Fruit fly (Drosophila melanogaster) whole organism, embryonic: ENCODE measurements around the gene Pa1.
A peak's percentile ranks its signal among the peaks of the same experiment; 100 is the strongest.

Experiments used
- Bgb ChIP-seq: fragments of 200-800 bp; sonication (Bioruptor generic); IDR thresholded peaks from 2 replicates; pipeline ENCODE4 v1.3.6; 2022; ENCODE audit warnings: missing biosample characterization, missing genetic modification characterization; ENCODE audit not compliant: partially characterized antibody
- CG10654 ChIP-seq: fragments of 200-800 bp; sonication (Bioruptor generic); optimal IDR thresholded peaks from 2 replicates; lab custom pipeline; 2016; ENCODE audit warnings: missing biosample characterization, missing genetic modification characterization
- CG11398 ChIP-seq: fragments of 200-800 bp; sonication (Bioruptor generic); optimal IDR thresholded peaks from 2 replicates; lab custom pipeline; 2016; ENCODE audit warnings: missing biosample characterization, missing genetic modification characterization
- CG11504 ChIP-seq: fragments of 200-800 bp; sonication (Bioruptor generic); optimal IDR thresholded peaks from 3 replicates; lab custom pipeline; 2019; ENCODE audit warnings: missing biosample characterization, mild to moderate bottlenecking, missing genetic modification characterization, moderate library complexity
- CG12659 ChIP-seq: fragments of 200-800 bp; sonication (Bioruptor generic); optimal IDR thresholded peaks from 3 replicates; lab custom pipeline; 2017; ENCODE audit warnings: mild to moderate bottlenecking, missing biosample characterization, missing genetic modification reagents, missing genetic modification characterization
- CG14050 ChIP-seq: fragments of 200-800 bp; sonication (Bioruptor generic); IDR thresholded peaks from 3 replicates; pipeline ENCODE4 v1.3.6; 2022; ENCODE audit warnings: missing biosample characterization, missing genetic modification characterization
- CG14710 ChIP-seq: fragments of 200-800 bp; sonication (Bioruptor generic); optimal IDR thresholded peaks from 3 replicates; lab custom pipeline; 2019; ENCODE audit warnings: missing biosample characterization, mild to moderate bottlenecking, missing genetic modification characterization, moderate library complexity
- CG15514 ChIP-seq: fragments of 200-800 bp; sonication (Bioruptor generic); optimal IDR thresholded peaks from 3 replicates; lab custom pipeline; 2017; ENCODE audit warnings: missing biosample characterization, missing genetic modification characterization, mild to moderate bottlenecking, moderate library complexity, missing genetic modification reagents
- CG17359 ChIP-seq: fragments of 200-800 bp; sonication (Bioruptor generic); optimal IDR thresholded peaks from 3 replicates; lab custom pipeline; 2018; ENCODE audit warnings: missing biosample characterization, mild to moderate bottlenecking, missing genetic modification characterization, moderate library complexity
- CG18764 ChIP-seq: fragments of 200-800 bp; sonication (Bioruptor generic); optimal IDR thresholded peaks from 3 replicates; lab custom pipeline; 2016; ENCODE audit warnings: missing biosample characterization, missing genetic modification characterization
- CG2129 ChIP-seq: fragments of 200-800 bp; sonication (Bioruptor generic); IDR thresholded peaks from 2 replicates; pipeline ENCODE4 v1.3.6; 2022; ENCODE audit warnings: missing biosample characterization, missing genetic modification characterization; ENCODE audit not compliant: partially characterized antibody
- CG2199 ChIP-seq: fragments of 200-800 bp; sonication (Bioruptor generic); IDR thresholded peaks from 3 replicates; pipeline ENCODE4 v1.3.6; 2022; ENCODE audit warnings: missing biosample characterization, missing genetic modification characterization
- CG30020 ChIP-seq: fragments of 200-800 bp; optimal IDR thresholded peaks from 2 replicates; lab custom pipeline; 2019; ENCODE audit warnings: missing biosample characterization, mild to moderate bottlenecking, missing genetic modification characterization, moderate library complexity
- CG3281 ChIP-seq: fragments of 200-800 bp; sonication (Bioruptor generic); optimal IDR thresholded peaks from 3 replicates; lab custom pipeline; 2017; ENCODE audit warnings: missing biosample characterization, mild to moderate bottlenecking, missing genetic modification characterization
- CG3995 ChIP-seq: fragments of 200-800 bp; sonication (Bioruptor generic); optimal IDR thresholded peaks from 3 replicates; lab custom pipeline; 2016; ENCODE audit warnings: missing biosample characterization, missing genetic modification characterization
- CG42726 ChIP-seq: fragments of 200-800 bp; sonication (Bioruptor generic); IDR thresholded peaks from 2 replicates; pipeline ENCODE4 v1.3.6; 2022; ENCODE audit warnings: missing biosample characterization, missing genetic modification characterization; ENCODE audit not compliant: partially characterized antibody
- CG4282 ChIP-seq: fragments of 200-800 bp; sonication (Bioruptor generic); optimal IDR thresholded peaks from 2 replicates; lab custom pipeline; 2016; ENCODE audit warnings: missing biosample characterization, missing genetic modification characterization
- CG7556 ChIP-seq: fragments of 200-800 bp; sonication (Bioruptor generic); optimal IDR thresholded peaks from 2 replicates; lab custom pipeline; 2017; ENCODE audit warnings: missing biosample characterization, mild to moderate bottlenecking, missing genetic modification characterization
- CG7928 ChIP-seq: fragments of 200-800 bp; sonication (Bioruptor generic); optimal IDR thresholded peaks from 2 replicates; lab custom pipeline; 2017; ENCODE audit warnings: missing biosample characterization, mild to moderate bottlenecking, missing genetic modification characterization
- CG9727 ChIP-seq: fragments of 200-800 bp; sonication (Bioruptor generic); optimal IDR thresholded peaks from 3 replicates; lab custom pipeline; 2017; ENCODE audit warnings: missing biosample characterization, mild to moderate bottlenecking, missing genetic modification characterization
- CG9876 ChIP-seq: fragments of 200-800 bp; sonication (Bioruptor generic); optimal IDR thresholded peaks from 2 replicates; lab custom pipeline; 2016; ENCODE audit warnings: missing biosample characterization, missing genetic modification characterization
- Chrac-16 ChIP-seq: fragments of 200-800 bp; sonication (Bioruptor generic); optimal IDR thresholded peaks from 3 replicates; lab custom pipeline; 2016; ENCODE audit warnings: missing biosample characterization, missing genetic modification characterization
- D ChIP-seq, 2 experiments: fragments of 200-800 bp in 1 of 2; fragments of >200 bp in 1 of 2; sonication (Bioruptor generic) in 1 of 2; optimal IDR thresholded peaks; 2 replicates in 1 of 2; 3 replicates in 1 of 2; lab custom pipeline; 2017; ENCODE audit warnings: mild to moderate bottlenecking in 1 of 2, missing biosample characterization in 1 of 2, missing genetic modification characterization in 1 of 2, missing genetic modification reagents in 1 of 2
- D19B ChIP-seq: fragments of 200-800 bp; sonication (Bioruptor generic); optimal IDR thresholded peaks from 2 replicates; lab custom pipeline; 2017; ENCODE audit warnings: missing biosample characterization, mild to moderate bottlenecking, missing genetic modification characterization
- Dip2 ChIP-seq: fragments of 200-800 bp; sonication (Bioruptor generic); IDR thresholded peaks from 2 replicates; pipeline ENCODE4 v1.3.6; 2022; ENCODE audit warnings: missing biosample characterization, missing genetic modification characterization
- Dll ChIP-seq: fragments of 200-800 bp; sonication (Bioruptor generic); IDR thresholded peaks from 4 replicates; pipeline ENCODE4 v1.3.6; 2022; ENCODE audit warnings: missing biosample characterization, missing genetic modification characterization; ENCODE audit not compliant: partially characterized antibody
- Doc2 ChIP-seq: fragments of 200-800 bp; sonication (Bioruptor generic); IDR thresholded peaks from 2 replicates; pipeline ENCODE4 v1.3.6; 2022; ENCODE audit warnings: missing biosample characterization, missing genetic modification characterization
- ERR ChIP-seq: fragments of 200-800 bp; sonication (Bioruptor generic); optimal IDR thresholded peaks from 2 replicates; lab custom pipeline; 2016; ENCODE audit warnings: missing biosample characterization, missing genetic modification characterization
- Max ChIP-seq: fragments of 200-800 bp; sonication (Bioruptor generic); optimal IDR thresholded peaks from 2 replicates; lab custom pipeline; 2016; ENCODE audit warnings: missing biosample characterization, mild to moderate bottlenecking, missing genetic modification characterization
- Mrtf ChIP-seq: fragments of 200-800 bp; sonication (Bioruptor generic); IDR thresholded peaks from 3 replicates; pipeline ENCODE4 v1.3.6; 2022; ENCODE audit warnings: missing biosample characterization, missing genetic modification characterization
- NFAT ChIP-seq: fragments of 200-800 bp; sonication (Bioruptor generic); IDR thresholded peaks from 2 replicates; pipeline ENCODE4 v1.3.6; 2022; ENCODE audit warnings: missing biosample characterization, missing genetic modification characterization
- NK7.1 ChIP-seq: fragments of 200-800 bp; sonication (Bioruptor generic); optimal IDR thresholded peaks from 3 replicates; lab custom pipeline; 2016; ENCODE audit warnings: missing biosample characterization, missing genetic modification characterization
- Spps ChIP-seq: fragments of 200-800 bp; sonication (Bioruptor generic); optimal IDR thresholded peaks from 2 replicates; lab custom pipeline; 2018; ENCODE audit warnings: missing biosample characterization, mild to moderate bottlenecking, missing genetic modification characterization
- Vsx1 ChIP-seq: fragments of 200-800 bp; sonication (Bioruptor generic); optimal IDR thresholded peaks from 2 replicates; lab custom pipeline; 2017; ENCODE audit warnings: missing biosample characterization, mild to moderate bottlenecking, missing genetic modification characterization, missing genetic modification reagents
- ac ChIP-seq: fragments of 200-800 bp; sonication (Bioruptor generic); optimal IDR thresholded peaks from 3 replicates; lab custom pipeline; 2017; ENCODE audit warnings: missing biosample characterization, mild to moderate bottlenecking, missing genetic modification characterization
- bcd ChIP-seq: fragments of 200-800 bp; sonication (Bioruptor generic); optimal IDR thresholded peaks from 2 replicates; lab custom pipeline; 2017; ENCODE audit warnings: missing biosample characterization, mild to moderate bottlenecking, missing genetic modification characterization
- btn ChIP-seq: fragments of 200-800 bp; sonication (Bioruptor generic); optimal IDR thresholded peaks from 2 replicates; lab custom pipeline; 2016; ENCODE audit warnings: missing biosample characterization, missing genetic modification characterization
- ci ChIP-seq: fragments of 200-800 bp; sonication (Bioruptor generic); IDR thresholded peaks from 3 replicates; pipeline ENCODE4 v1.3.6; 2022; ENCODE audit warnings: missing biosample characterization, missing genetic modification characterization
- crol ChIP-seq: fragments of 200-800 bp; sonication (Bioruptor generic); IDR thresholded peaks from 2 replicates; pipeline ENCODE4 v1.3.6; 2022; ENCODE audit warnings: missing biosample characterization, missing genetic modification characterization
- dm ChIP-seq: fragments of 200-800 bp; sonication (Bioruptor generic); optimal IDR thresholded peaks from 3 replicates; lab custom pipeline; 2016; ENCODE audit warnings: missing biosample characterization, missing genetic modification characterization
- ems ChIP-seq: fragments of 200-800 bp; sonication (Bioruptor generic); optimal IDR thresholded peaks from 3 replicates; lab custom pipeline; 2016; ENCODE audit warnings: missing biosample characterization, missing genetic modification characterization
- exex ChIP-seq: fragments of 200-800 bp; sonication (Bioruptor generic); optimal IDR thresholded peaks from 4 replicates; lab custom pipeline; 2018; ENCODE audit warnings: missing biosample characterization, mild to moderate bottlenecking, missing genetic modification characterization, moderate library complexity
- mam ChIP-seq: fragments of 200-800 bp; sonication (Bioruptor generic); optimal IDR thresholded peaks from 3 replicates; lab custom pipeline; 2016; ENCODE audit warnings: missing biosample characterization, missing genetic modification characterization
- nerfin-2 ChIP-seq: fragments of 200-800 bp; sonication (Bioruptor generic); IDR thresholded peaks from 2 replicates; pipeline ENCODE4 v1.3.6; 2022; ENCODE audit warnings: missing biosample characterization, missing genetic modification characterization; ENCODE audit not compliant: partially characterized antibody
- peb ChIP-seq: fragments of 200-800 bp; sonication (Bioruptor generic); IDR thresholded peaks from 2 replicates; pipeline ENCODE4 v1.3.6; 2022; ENCODE audit warnings: missing biosample characterization, missing genetic modification characterization
- stwl ChIP-seq: fragments of 200-800 bp; sonication (Bioruptor generic); optimal IDR thresholded peaks from 3 replicates; lab custom pipeline; 2018; ENCODE audit warnings: missing biosample characterization, mild to moderate bottlenecking, missing genetic modification characterization, moderate library complexity
- tgo ChIP-seq: fragments of 200-800 bp; sonication (Bioruptor generic); IDR thresholded peaks from 3 replicates; pipeline ENCODE4 v1.3.6; 2022; ENCODE audit warnings: missing biosample characterization, missing genetic modification characterization
- vnd ChIP-seq: fragments of 200-800 bp; sonication (Bioruptor generic); IDR thresholded peaks from 3 replicates; pipeline ENCODE4 v1.3.6; 2022; ENCODE audit warnings: missing biosample characterization, missing genetic modification characterization; ENCODE audit not compliant: partially characterized antibody
- wek ChIP-seq: fragments of 200-800 bp; sonication (Bioruptor generic); optimal IDR thresholded peaks from 3 replicates; lab custom pipeline; 2018; ENCODE audit warnings: missing biosample characterization, mild to moderate bottlenecking, missing genetic modification characterization, moderate library complexity
- yki ChIP-seq: fragments of >200 bp; optimal IDR thresholded peaks from 3 replicates; lab custom pipeline; 2018

Gene Pa1

DNA sequence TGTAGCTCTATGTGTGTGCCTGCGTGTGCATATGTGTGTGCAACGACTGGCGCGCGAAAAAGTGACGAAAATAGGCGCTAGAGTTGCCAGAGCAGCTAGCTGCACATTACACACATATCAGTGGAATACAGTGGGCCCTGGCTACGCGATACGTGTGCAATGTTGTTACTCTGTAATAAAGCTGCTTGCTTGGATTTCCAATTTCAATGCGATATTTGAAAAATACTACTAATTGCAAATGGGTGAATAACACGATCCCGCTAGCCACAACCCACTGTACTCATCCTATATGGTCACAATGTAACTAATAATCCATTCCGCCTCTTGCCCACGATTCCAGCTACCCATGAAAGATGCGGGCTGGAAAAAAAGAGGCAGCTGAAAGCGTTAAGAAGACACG, 7.7 kb upstream of the Pa1 start (continued):
- no peak for TF ChIP-seq Vsx1 (GFP tag; lab: Kevin White, UChicago)
- TF ChIP-seq Doc2: peak; percentile 77
- peak; percentile 93 for TF ChIP-seq CG9876 (GFP tag; lab: Kevin White, UChicago)
- TF ChIP-seq mam (GFP tag; lab: Kevin White, UChicago): peak; percentile 96
- TF ChIP-seq yki: no peak
- peak; percentile 66 for TF ChIP-seq ac (GFP tag; lab: Kevin White, UChicago)
- TF ChIP-seq CG15514 (GFP tag; lab: Kevin White, UChicago): peak; percentile 85
- TF ChIP-seq CG7556 (GFP tag; lab: Kevin White, UChicago): peak; percentile 87
- TF ChIP-seq CG14710 (tag; lab: Kevin White, UChicago): peak; percentile 75
- TF ChIP-seq NK7.1 (GFP tag; lab: Kevin White, UChicago): peak; percentile 90
- TF ChIP-seq D (optimal IDR thresholded peaks at IDR 0.05; lab: Kevin White, UChicago): no peak
- TF ChIP-seq D (GFP tag; optimal IDR thresholded peaks at IDR 0.05; lab: Kevin White, UChicago): peak; percentile 90
- no peak for TF ChIP-seq Dll (GFP tag; lab: Robert Waterston, UW)
- TF ChIP-seq crol: peak; percentile 60
- no peak for TF ChIP-seq CG42726 (GFP tag; lab: Robert Waterston, UW)
- peak; percentile 92 for TF ChIP-seq bcd
- TF ChIP-seq peb: peak; percentile 79
- TF ChIP-seq dm: peak; percentile 84
- TF ChIP-seq Chrac-16 (GFP tag; lab: Kevin White, UChicago): peak; percentile 93
- TF ChIP-seq ems: peak; percentile 91
- peak; percentile 95 for TF ChIP-seq tgo (GFP tag; lab: Robert Waterston, UW)
- TF ChIP-seq nerfin-2 (GFP tag; lab: Robert Waterston, UW): no peak
- TF ChIP-seq CG4282 (GFP tag; lab: Kevin White, UChicago): peak; percentile 58
- TF ChIP-seq NFAT (GFP tag; lab: Robert Waterston, UW): peak; percentile 95
- TF ChIP-seq Spps (tag; lab: Kevin White, UChicago): peak; percentile 68
- TF ChIP-seq CG11398: peak; percentile 87
- TF ChIP-seq vnd (GFP tag; lab: Robert Waterston, UW): no peak
- TF ChIP-seq CG9727: peak; percentile 89
- peak; percentile 90 for TF ChIP-seq CG18764 (GFP tag; lab: Kevin White, UChicago)
- peak; percentile 93 for TF ChIP-seq CG10654 (GFP tag; lab: Kevin White, UChicago)
- TF ChIP-seq ERR (GFP tag; lab: Kevin White, UChicago): peak; percentile 92
- peak; percentile 98 for TF ChIP-seq ci (GFP tag; lab: Robert Waterston, UW)
- peak; percentile 89 for TF ChIP-seq btn (GFP tag; lab: Kevin White, UChicago)
- TF ChIP-seq CG2199 (GFP tag; lab: Robert Waterston, UW): peak; percentile 96
- no peak for TF ChIP-seq CG2129 (GFP tag; lab: Robert Waterston, UW)
- TF ChIP-seq CG14050: peak; percentile 93
- peak; percentile 6 for TF ChIP-seq stwl (tag; lab: Kevin White, UChicago)
- peak; percentile 92 for TF ChIP-seq CG11504 (tag; lab: Kevin White, UChicago)
- no peak for TF ChIP-seq Bgb (GFP tag; lab: Robert Waterston, UW)
- peak; percentile 96 for TF ChIP-seq Mrtf (GFP tag; lab: Robert Waterston, UW)
- TF ChIP-seq CG3995 (GFP tag; lab: Kevin White, UChicago): peak; percentile 71
- TF ChIP-seq wek (GFP tag; lab: Kevin White, UChicago): peak; percentile 89
- TF ChIP-seq CG12659 (GFP tag; lab: Kevin White, UChicago): peak; percentile 94
- TF ChIP-seq CG7928 (GFP tag; lab: Kevin White, UChicago): peak; percentile 58
- TF ChIP-seq CG17359: peak; percentile 95
- 0 out of 2 replicates have a peak, but pooled peaks have one; percentile 32 for TF ChIP-seq Dip2
- TF ChIP-seq Max (GFP tag; lab: Kevin White, UChicago): peak; percentile 85
- TF ChIP-seq CG30020 (tag; lab: Kevin White, UChicago): peak; percentile 50
- TF ChIP-seq exex (tag; lab: Kevin White, UChicago): no peak
- TF ChIP-seq CG3281 (GFP tag; lab: Kevin White, UChicago): peak; percentile 89
- peak; percentile 76 for TF ChIP-seq D19B (GFP tag; lab: Kevin White, UChicago)
